Fruit fly (Drosophila melanogaster) whole organism, adult: ENCODE results near the gene TwdlH.

Experiments
- CG11617 ChIP-seq: fragments of 200-800 bp; sonication (Bioruptor generic); optimal IDR thresholded peaks from 2 replicates; lab custom pipeline; 2017; ENCODE audit warnings: mild to moderate bottlenecking, missing biosample characterization, missing genetic modification reagents, missing genetic modification characterization
- CG12768 ChIP-seq: fragments of 200-800 bp; sonication (Bioruptor generic); optimal IDR thresholded peaks from 2 replicates; lab custom pipeline; 2017; ENCODE audit warnings: missing biosample characterization, missing genetic modification characterization, mild to moderate bottlenecking, moderate library complexity, missing genetic modification reagents
- CG14711 ChIP-seq: fragments of 200-800 bp; sonication (Bioruptor generic); optimal IDR thresholded peaks from 2 replicates; lab custom pipeline; 2018; ENCODE audit warnings: missing biosample characterization, mild to moderate bottlenecking, missing genetic modification characterization, moderate library complexity
- CG1620 ChIP-seq: fragments of 200-800 bp; sonication (Bioruptor generic); optimal IDR thresholded peaks from 2 replicates; lab custom pipeline; 2016; ENCODE audit warnings: missing biosample characterization, missing genetic modification characterization
- CG33017 ChIP-seq: fragments of 200-800 bp; sonication (Bioruptor generic); optimal IDR thresholded peaks from 2 replicates; lab custom pipeline; 2018; ENCODE audit warnings: missing biosample characterization, mild to moderate bottlenecking, missing genetic modification characterization, moderate library complexity
- CG5204 ChIP-seq: fragments of 200-800 bp; sonication (Bioruptor generic); optimal IDR thresholded peaks from 2 replicates; lab custom pipeline; 2016; ENCODE audit warnings: missing biosample characterization, missing genetic modification characterization
- CG7045 ChIP-seq: fragments of 200-800 bp; sonication (Bioruptor generic); optimal IDR thresholded peaks from 2 replicates; lab custom pipeline; 2017; ENCODE audit warnings: missing biosample characterization, mild to moderate bottlenecking, missing genetic modification characterization
- CG7101 ChIP-seq: fragments of 200-800 bp; sonication (Bioruptor generic); optimal IDR thresholded peaks from 2 replicates; lab custom pipeline; 2018; ENCODE audit warnings: missing biosample characterization, mild to moderate bottlenecking, missing genetic modification characterization, moderate library complexity
- Clk ChIP-seq: fragments of 200-800 bp; sonication (Bioruptor generic); optimal IDR thresholded peaks from 2 replicates; lab custom pipeline; 2017; ENCODE audit warnings: missing biosample characterization, missing genetic modification characterization
- Crg-1 ChIP-seq: fragments of 200-800 bp; sonication (Bioruptor generic); optimal IDR thresholded peaks from 2 replicates; lab custom pipeline; 2016; ENCODE audit warnings: missing biosample characterization, missing genetic modification characterization
- Hr96 ChIP-seq: fragments of 200-800 bp; sonication (Bioruptor generic); optimal IDR thresholded peaks from 2 replicates; lab custom pipeline; 2016; ENCODE audit warnings: missing biosample characterization, missing genetic modification characterization
- Mnt ChIP-seq: fragments of 200-800 bp; sonication (Bioruptor generic); optimal IDR thresholded peaks from 2 replicates; lab custom pipeline; 2016; ENCODE audit warnings: missing biosample characterization, mild to moderate bottlenecking, missing genetic modification characterization
- bab1 ChIP-seq: fragments of 200-800 bp; sonication (Bioruptor generic); optimal IDR thresholded peaks from 3 replicates; lab custom pipeline; 2019; ENCODE audit warnings: missing biosample characterization, mild to moderate bottlenecking, missing genetic modification characterization, moderate library complexity
- cic ChIP-seq: fragments of 200-800 bp; sonication (Bioruptor generic); optimal IDR thresholded peaks from 2 replicates; lab custom pipeline; 2017; ENCODE audit warnings: missing biosample characterization, mild to moderate bottlenecking, missing genetic modification characterization, moderate library complexity
- cnc ChIP-seq, 2 experiments: fragments of >200 bp; optimal IDR thresholded peaks; 2 replicates each; lab custom pipeline; 2017
- kay ChIP-seq: fragments of 200-800 bp; sonication (Bioruptor generic); peaks from one replicate; lab custom pipeline; 2016; ENCODE audit warnings: missing biosample characterization, missing genetic modification characterization, borderline replicate concordance
- ovo ChIP-seq: fragments of 200-800 bp; sonication (Bioruptor generic); optimal IDR thresholded peaks from 2 replicates; lab custom pipeline; 2016; ENCODE audit warnings: missing biosample characterization, missing genetic modification characterization
- pad ChIP-seq: fragments of 200-800 bp; sonication (Bioruptor generic); optimal IDR thresholded peaks from 3 replicates; lab custom pipeline; 2017; ENCODE audit warnings: missing biosample characterization, missing genetic modification characterization, mild to moderate bottlenecking, moderate library complexity, missing genetic modification reagents
- tj ChIP-seq: fragments of 200-800 bp; sonication (Bioruptor generic); optimal IDR thresholded peaks from 3 replicates; lab custom pipeline; 2017; ENCODE audit warnings: missing biosample characterization, mild to moderate bottlenecking, missing genetic modification characterization, moderate library complexity
- toe ChIP-seq: fragments of 200-800 bp; sonication (Bioruptor generic); optimal IDR thresholded peaks from 2 replicates; lab custom pipeline; 2016; ENCODE audit warnings: missing biosample characterization, missing genetic modification characterization

Gene TwdlH

dm6 chr3R:26633432-26633831 is at the start of gene TwdlH:
Gene TwdlH, plus strand, starts transcription at chr3R:26633732.
- TF ChIP-seq CG5204 (GFP tag; lab: Kevin White, UChicago) (no peak), CG7101 (tag; lab: Kevin White, UChicago) (no peak), pad (GFP tag; lab: Kevin White, UChicago) (no peak), kay (no peak), Crg-1 (GFP tag; lab: Kevin White, UChicago) (no peak), toe (GFP tag; lab: Kevin White, UChicago) (no peak), cnc (optimal IDR thresholded peaks at IDR 0.05; lab: Kevin White, UChicago) (no peak)

DNA sequence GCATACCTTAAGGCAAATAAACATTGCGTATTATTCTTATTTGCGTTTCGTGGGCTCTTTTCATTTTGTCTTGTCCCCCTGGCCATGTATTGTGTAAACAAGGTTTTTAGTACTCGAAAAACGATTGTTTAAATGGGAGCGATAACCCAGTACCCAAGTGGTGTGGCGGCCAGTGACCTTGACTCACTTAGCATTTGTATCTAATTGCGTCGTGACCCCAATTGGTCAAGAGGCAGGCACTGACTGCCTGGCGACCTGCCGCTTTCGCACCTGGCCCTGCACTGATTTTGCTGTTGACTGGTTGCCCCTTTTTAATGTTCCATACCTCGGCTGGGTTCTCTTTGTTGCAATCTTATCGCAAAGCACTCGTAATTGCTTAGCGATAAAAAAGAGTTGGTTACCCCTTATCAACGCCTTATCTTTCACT is 45.4 kb upstream of the TwdlH start:
- TF ChIP-seq cic (GFP tag; lab: Kevin White, UChicago) (no peak), CG11617 (GFP tag; lab: Kevin White, UChicago) (peak; percentile 4), CG1620 (GFP tag; lab: Kevin White, UChicago) (no peak), CG5204 (GFP tag; lab: Kevin White, UChicago) (no peak), CG12768 (GFP tag; lab: Kevin White, UChicago) (peak; percentile 27), Hr96 (GFP tag; lab: Kevin White, UChicago) (peak; percentile 13)

- TF ChIP-seq CG11617 (GFP tag; lab: Kevin White, UChicago) (no peak), CG7101 (tag; lab: Kevin White, UChicago) (no peak)
Observed at dm6 chr3R:26593847-26594542, 39.5 kb upstream of the TwdlH start.

- no peak for TF ChIP-seq CG7045
- peak; percentile 80 for TF ChIP-seq pad (GFP tag; lab: Kevin White, UChicago)
Observed at dm6 chr3R:26606498-26606897, 27.0 kb upstream of the TwdlH start.

DNA sequence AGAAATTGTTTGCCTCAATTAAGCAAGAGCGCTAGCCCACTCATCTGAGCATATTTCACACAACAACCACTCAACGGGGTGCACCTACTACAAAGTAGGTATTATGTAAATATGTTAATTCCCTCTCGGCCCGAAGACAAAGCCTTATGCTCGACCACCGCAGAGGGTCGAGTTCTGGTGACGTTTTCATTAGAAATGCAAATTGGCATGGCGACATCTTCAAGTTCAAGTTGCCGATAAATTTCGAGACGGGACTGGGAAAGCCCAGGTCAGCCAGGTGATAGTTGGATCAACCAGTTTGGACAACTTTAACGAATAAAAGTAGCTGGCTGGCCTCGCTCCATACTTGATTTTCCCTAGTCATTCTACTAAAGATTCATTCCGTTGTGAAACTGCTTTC is 18.1 kb upstream of the TwdlH start:
- TF ChIP-seq CG14711 (tag; lab: Kevin White, UChicago) (no peak), toe (GFP tag; lab: Kevin White, UChicago) (no peak), CG7045 (no peak), CG11617 (GFP tag; lab: Kevin White, UChicago) (no peak), cnc (optimal IDR thresholded peaks at IDR 0.05; lab: Kevin White, UChicago) (no peak), CG12768 (GFP tag; lab: Kevin White, UChicago) (no peak), Crg-1 (GFP tag; lab: Kevin White, UChicago) (no peak), bab1 (GFP tag; lab: Kevin White, UChicago) (no peak), Clk (GFP tag; lab: Kevin White, UChicago) (no peak), Hr96 (GFP tag; lab: Kevin White, UChicago) (no peak), ovo (GFP tag; lab: Kevin White, UChicago) (no peak), tj (GFP tag; lab: Kevin White, UChicago) (no peak), CG5204 (GFP tag; lab: Kevin White, UChicago) (no peak), Mnt (GFP tag; lab: Kevin White, UChicago) (no peak), CG1620 (GFP tag; lab: Kevin White, UChicago) (no peak)

DNA sequence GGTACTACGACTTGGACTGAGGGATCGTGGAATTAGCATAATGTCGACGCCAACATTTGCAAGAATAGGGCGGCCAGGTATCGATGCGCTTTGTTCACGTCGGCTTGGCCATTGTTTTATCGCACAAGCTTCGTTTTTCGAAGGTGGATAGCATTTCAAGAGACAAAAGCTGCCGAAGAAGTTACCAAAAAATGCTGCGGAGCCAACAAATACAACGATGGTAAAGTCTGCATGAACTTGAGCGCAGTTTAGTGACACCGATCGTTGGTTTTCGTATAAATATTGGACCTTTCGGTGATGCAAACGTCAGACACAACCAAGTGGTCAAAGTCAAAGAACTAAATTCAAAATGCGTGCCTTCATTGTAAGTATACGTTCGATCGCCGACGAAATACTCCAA is 14.7 kb upstream of the TwdlH start, which contains the start of gene TwdlM:
TwdlM (plus strand) TSS at position 301 of the 400 bp plus-strand sequence.
- TF ChIP-seq ovo (GFP tag; lab: Kevin White, UChicago): no peak
- no peak for TF ChIP-seq CG11617 (GFP tag; lab: Kevin White, UChicago)
- no peak for TF ChIP-seq bab1 (GFP tag; lab: Kevin White, UChicago)
- TF ChIP-seq Hr96 (GFP tag; lab: Kevin White, UChicago): no peak
- TF ChIP-seq CG7045: no peak
- TF ChIP-seq CG5204 (GFP tag; lab: Kevin White, UChicago): no peak
- no peak for TF ChIP-seq pad (GFP tag; lab: Kevin White, UChicago)
- TF ChIP-seq CG33017: no peak
- TF ChIP-seq toe (GFP tag; lab: Kevin White, UChicago): no peak
- no peak for TF ChIP-seq CG7101 (tag; lab: Kevin White, UChicago)
- TF ChIP-seq Mnt (GFP tag; lab: Kevin White, UChicago): no peak
- TF ChIP-seq Crg-1 (GFP tag; lab: Kevin White, UChicago): no peak
- no peak for TF ChIP-seq CG14711 (tag; lab: Kevin White, UChicago)
- TF ChIP-seq kay: no peak
- no peak for TF ChIP-seq CG12768 (GFP tag; lab: Kevin White, UChicago)
- no peak for TF ChIP-seq cic (GFP tag; lab: Kevin White, UChicago)
- TF ChIP-seq Clk (GFP tag; lab: Kevin White, UChicago): no peak
- TF ChIP-seq CG1620 (GFP tag; lab: Kevin White, UChicago): no peak

DNA sequence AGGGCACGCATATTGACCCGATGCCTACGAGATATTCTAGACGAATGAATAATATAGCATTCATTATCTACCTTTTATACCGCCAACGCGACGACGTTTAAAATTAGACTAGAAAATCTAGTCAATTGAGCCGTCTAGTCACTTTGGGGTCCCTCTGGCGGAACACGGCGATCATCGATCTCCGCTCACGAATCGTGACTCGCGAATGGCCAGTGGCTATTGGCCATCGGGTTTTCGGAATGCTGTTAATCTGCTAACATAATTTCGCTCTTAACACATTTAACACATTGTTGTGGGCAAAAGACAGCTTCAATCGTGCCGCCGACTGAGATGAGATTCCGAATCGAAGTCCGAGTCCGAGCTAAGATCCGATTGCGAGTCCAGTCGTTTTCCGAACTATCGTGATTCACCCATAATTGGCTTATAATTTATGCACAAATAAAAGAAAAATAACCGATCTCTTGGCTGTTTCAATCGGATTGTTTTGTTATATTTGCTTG is 12.2 kb upstream of the TwdlH start, which contains the start of gene TwdlP:
TwdlP (minus strand) TSS at position 51 of the 500 bp plus-strand sequence.
- no peak for TF ChIP-seq CG12768 (GFP tag; lab: Kevin White, UChicago)
- no peak for TF ChIP-seq CG7045
